Fruit fly (Drosophila melanogaster) whole organism, prepupa: Measurements from ENCODE around the gene CG16723.

Experiments
- Blimp-1 ChIP-seq: fragments of 200-800 bp; sonication (Bioruptor generic); optimal IDR thresholded peaks from 3 replicates; lab custom pipeline; 2017; ENCODE audit warnings: missing biosample characterization, missing genetic modification characterization, mild to moderate bottlenecking, moderate library complexity, missing genetic modification reagents
- CG10631 ChIP-seq: fragments of 200-800 bp; sonication (Bioruptor generic); optimal IDR thresholded peaks from 2 replicates; lab custom pipeline; 2016; ENCODE audit warnings: missing biosample characterization, missing genetic modification characterization
- CG11294 ChIP-seq: fragments of 200-800 bp; sonication (Bioruptor generic); IDR thresholded peaks from 2 replicates; pipeline ENCODE4 v1.3.6; 2022; ENCODE audit warnings: missing biosample characterization, missing genetic modification characterization
- CG11762 ChIP-seq: fragments of 200-800 bp; sonication (Bioruptor generic); optimal IDR thresholded peaks from 3 replicates; lab custom pipeline; 2016; ENCODE audit warnings: missing biosample characterization, missing genetic modification characterization; ENCODE audit not compliant: insufficient read depth
- CG15336 ChIP-seq: fragments of 200-800 bp; sonication (Bioruptor generic); IDR thresholded peaks from 2 replicates; pipeline ENCODE4 v1.3.6; 2022; ENCODE audit warnings: missing biosample characterization, missing genetic modification characterization
- CG1621 ChIP-seq: fragments of 200-800 bp; sonication (Bioruptor generic); optimal IDR thresholded peaks from 3 replicates; lab custom pipeline; 2018; ENCODE audit warnings: missing biosample characterization, mild to moderate bottlenecking, missing genetic modification characterization
- CG16779 ChIP-seq: fragments of 200-800 bp; sonication (Bioruptor generic); optimal IDR thresholded peaks from 3 replicates; lab custom pipeline; 2017; ENCODE audit warnings: missing biosample characterization, mild to moderate bottlenecking, missing genetic modification characterization
- CG31627 ChIP-seq: fragments of 200-800 bp; sonication (Bioruptor generic); optimal IDR thresholded peaks from 3 replicates; lab custom pipeline; 2016; ENCODE audit warnings: missing biosample characterization, missing genetic modification characterization
- CG32006 ChIP-seq: fragments of 200-800 bp; sonication (Bioruptor generic); optimal IDR thresholded peaks from 3 replicates; lab custom pipeline; 2017; ENCODE audit warnings: missing biosample characterization, mild to moderate bottlenecking, missing genetic modification characterization
- CG34406 ChIP-seq: fragments of 200-800 bp; sonication (Bioruptor generic); optimal IDR thresholded peaks from 3 replicates; lab custom pipeline; 2016; ENCODE audit warnings: missing biosample characterization, missing genetic modification characterization
- CG3919 ChIP-seq: fragments of 200-800 bp; sonication (Bioruptor generic); optimal IDR thresholded peaks from 3 replicates; lab custom pipeline; 2016; ENCODE audit warnings: missing biosample characterization, missing genetic modification characterization
- CG4318 ChIP-seq: fragments of 200-800 bp; sonication (Bioruptor generic); optimal IDR thresholded peaks from 3 replicates; lab custom pipeline; 2017; ENCODE audit warnings: missing biosample characterization, mild to moderate bottlenecking, missing genetic modification characterization
- CG6163 ChIP-seq: fragments of 200-800 bp; sonication (Bioruptor generic); IDR thresholded peaks from 3 replicates; pipeline ENCODE4 v1.3.6; 2022; ENCODE audit warnings: missing biosample characterization, missing genetic modification characterization
- CG6276 ChIP-seq: fragments of 200-800 bp; sonication (Bioruptor generic); optimal IDR thresholded peaks from 2 replicates; lab custom pipeline; 2017; ENCODE audit warnings: missing biosample characterization, mild to moderate bottlenecking, missing genetic modification characterization
- CG6792 ChIP-seq: fragments of 200-800 bp; sonication (Bioruptor generic); optimal IDR thresholded peaks from 3 replicates; lab custom pipeline; 2016; ENCODE audit warnings: missing biosample characterization, missing genetic modification characterization
- CG6854 ChIP-seq: fragments of 200-800 bp; sonication (Bioruptor generic); optimal IDR thresholded peaks from 2 replicates; lab custom pipeline; 2017; ENCODE audit warnings: missing biosample characterization, mild to moderate bottlenecking, missing genetic modification characterization
- CG7368 ChIP-seq: fragments of 200-800 bp; sonication (Bioruptor generic); optimal IDR thresholded peaks from 3 replicates; lab custom pipeline; 2016; ENCODE audit warnings: missing biosample characterization, missing genetic modification characterization
- CG8119 ChIP-seq: fragments of 200-800 bp; sonication (Bioruptor generic); IDR thresholded peaks from 3 replicates; pipeline ENCODE4 v1.3.6; 2022; ENCODE audit warnings: missing biosample characterization, missing genetic modification characterization
- CG9139 ChIP-seq: fragments of 200-800 bp; sonication (Bioruptor generic); optimal IDR thresholded peaks from 3 replicates; lab custom pipeline; 2017; ENCODE audit warnings: missing biosample characterization, mild to moderate bottlenecking, missing genetic modification characterization
- Eip78C ChIP-seq: fragments of 200-800 bp; sonication (Bioruptor generic); peaks from one replicate; lab custom pipeline; 2016; ENCODE audit warnings: missing biosample characterization, missing genetic modification characterization
- Eip93F ChIP-seq: fragments of 200-800 bp; sonication (Bioruptor generic); optimal IDR thresholded peaks from 2 replicates; lab custom pipeline; 2016; ENCODE audit warnings: missing biosample characterization, mild to moderate bottlenecking, missing genetic modification characterization
- Gug ChIP-seq: fragments of 200-800 bp; sonication (Bioruptor generic); IDR thresholded peaks from 2 replicates; pipeline ENCODE4 v1.3.6; 2022; ENCODE audit warnings: missing biosample characterization, missing genetic modification characterization
- Hr4 ChIP-seq: fragments of 200-800 bp; sonication (Bioruptor generic); optimal IDR thresholded peaks from 3 replicates; lab custom pipeline; 2016; ENCODE audit warnings: missing biosample characterization, missing genetic modification characterization
- Lpt ChIP-seq: fragments of 200-800 bp; sonication (Bioruptor generic); optimal IDR thresholded peaks from 3 replicates; lab custom pipeline; 2016; ENCODE audit warnings: missing biosample characterization, missing genetic modification characterization
- Met ChIP-seq: fragments of 200-800 bp; sonication (Bioruptor generic); optimal IDR thresholded peaks from 3 replicates; lab custom pipeline; 2016; ENCODE audit warnings: missing biosample characterization, missing genetic modification characterization
- OdsH ChIP-seq: fragments of 200-800 bp; sonication (Bioruptor generic); optimal IDR thresholded peaks from 3 replicates; lab custom pipeline; 2016; ENCODE audit warnings: missing biosample characterization, missing genetic modification characterization
- Sox102F ChIP-seq: fragments of 200-800 bp; sonication (Bioruptor generic); optimal IDR thresholded peaks from 2 replicates; lab custom pipeline; 2016; ENCODE audit warnings: missing biosample characterization, mild to moderate bottlenecking, missing genetic modification characterization
- Sox14 ChIP-seq: fragments of 200-800 bp; sonication (Bioruptor generic); optimal IDR thresholded peaks from 3 replicates; lab custom pipeline; 2016; ENCODE audit warnings: missing biosample characterization, missing genetic modification characterization
- achi ChIP-seq: fragments of 200-800 bp; sonication (Bioruptor generic); optimal IDR thresholded peaks from 3 replicates; lab custom pipeline; 2016; ENCODE audit warnings: missing biosample characterization, missing genetic modification characterization
- acj6 ChIP-seq: fragments of 200-800 bp; sonication (Bioruptor generic); optimal IDR thresholded peaks from 3 replicates; lab custom pipeline; 2016; ENCODE audit warnings: missing biosample characterization, missing genetic modification characterization
- cyc ChIP-seq: fragments of 200-800 bp; sonication (Bioruptor generic); optimal IDR thresholded peaks from 3 replicates; lab custom pipeline; 2016; ENCODE audit warnings: missing biosample characterization, missing genetic modification characterization
- eg ChIP-seq: fragments of 200-800 bp; sonication (Bioruptor generic); IDR thresholded peaks from 3 replicates; pipeline ENCODE4 v1.3.6; 2022; ENCODE audit warnings: missing biosample characterization, missing genetic modification characterization
- esn ChIP-seq: fragments of 200-800 bp; sonication (Bioruptor generic); optimal IDR thresholded peaks from 2 replicates; lab custom pipeline; 2016; ENCODE audit warnings: missing biosample characterization, mild to moderate bottlenecking, missing genetic modification characterization, moderate library complexity
- fd59A ChIP-seq: fragments of 200-800 bp; sonication (Bioruptor generic); optimal IDR thresholded peaks from 2 replicates; lab custom pipeline; 2017; ENCODE audit warnings: missing biosample characterization, mild to moderate bottlenecking, missing genetic modification characterization, missing genetic modification reagents
- fd85E ChIP-seq: fragments of 200-800 bp; sonication (Bioruptor generic); optimal IDR thresholded peaks from 3 replicates; lab custom pipeline; 2016; ENCODE audit warnings: missing biosample characterization, missing genetic modification characterization
- fkh ChIP-seq: fragments of 200-800 bp; sonication (Bioruptor generic); optimal IDR thresholded peaks from 3 replicates; lab custom pipeline; 2017; ENCODE audit warnings: missing biosample characterization, mild to moderate bottlenecking, missing genetic modification characterization, moderate library complexity
- net ChIP-seq: fragments of 200-800 bp; sonication (Bioruptor generic); optimal IDR thresholded peaks from 3 replicates; lab custom pipeline; 2016; ENCODE audit warnings: missing biosample characterization, missing genetic modification characterization
- pdm3 ChIP-seq: fragments of 200-800 bp; sonication (Bioruptor generic); optimal IDR thresholded peaks from 3 replicates; lab custom pipeline; 2016; ENCODE audit warnings: missing biosample characterization, missing genetic modification characterization
- salr ChIP-seq, 2 experiments: fragments of 200-800 bp; sonication (Bioruptor generic); optimal IDR thresholded peaks; 3 replicates each; lab custom pipeline; 2016 to 2018; ENCODE audit warnings: missing biosample characterization in 2 of 2, missing genetic modification characterization in 2 of 2, mild to moderate bottlenecking in 1 of 2
- ss ChIP-seq, 2 experiments: fragments of 200-800 bp; sonication (Bioruptor generic); optimal IDR thresholded peaks; 2 replicates in 1 of 2; 3 replicates in 1 of 2; lab custom pipeline; 2017 to 2018; ENCODE audit warnings: mild to moderate bottlenecking in 2 of 2, missing biosample characterization in 2 of 2, missing genetic modification characterization in 2 of 2, moderate library complexity in 1 of 2
- svp ChIP-seq: fragments of 200-800 bp; sonication (Bioruptor generic); peaks from one replicate; lab custom pipeline; 2016; ENCODE audit warnings: missing biosample characterization, missing genetic modification characterization
- vri ChIP-seq: fragments of 200-800 bp; sonication (Bioruptor generic); optimal IDR thresholded peaks from 3 replicates; lab custom pipeline; 2016; ENCODE audit warnings: missing biosample characterization, mild to moderate bottlenecking, missing genetic modification characterization

The CG16723 gene

DNA sequence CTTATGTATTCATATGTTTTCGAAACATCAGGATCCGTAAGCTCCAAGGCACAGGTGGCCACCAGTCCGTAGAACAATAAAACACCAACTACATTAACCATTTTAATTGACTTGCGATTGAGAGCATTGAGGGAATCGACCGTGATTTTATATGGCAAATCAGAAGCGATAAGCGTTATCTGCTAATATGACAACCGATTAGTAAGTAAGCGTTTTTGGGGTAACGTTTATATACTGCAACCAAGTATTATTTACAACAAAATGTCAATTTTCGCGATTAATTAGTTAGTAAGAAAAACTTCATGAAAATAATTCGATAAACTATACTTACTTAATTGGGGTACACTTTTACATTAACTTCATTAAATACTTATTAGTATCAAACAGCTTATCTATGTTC is at the start of gene CG16723:
TSS of gene CG16723 (minus strand) at position 101 of the 400 bp plus-strand sequence.
- TF ChIP-seq CG7368 (GFP tag; lab: Kevin White, UChicago) (no peak), svp (GFP tag; lab: Kevin White, UChicago) (peak; percentile 22), vri (GFP tag; lab: Kevin White, UChicago) (no peak)

DNA sequence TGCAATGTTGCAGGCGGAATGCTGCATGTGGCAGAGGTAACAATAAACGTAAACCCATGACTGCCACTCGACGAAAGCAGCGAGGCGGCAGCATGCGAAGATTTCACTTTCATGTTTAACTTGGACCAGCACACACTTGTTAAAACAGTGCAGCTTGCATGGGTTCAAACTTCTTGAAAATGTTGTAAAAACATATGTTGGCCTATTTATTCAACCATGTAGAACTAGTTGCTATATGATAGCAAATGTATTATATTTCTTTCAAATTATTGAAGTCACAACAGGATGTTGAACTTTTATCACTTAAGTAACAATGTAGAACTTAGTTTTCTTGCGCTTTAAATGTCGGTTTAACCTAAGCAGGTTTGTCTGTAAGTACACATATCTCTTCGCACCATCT is 46.8 kb upstream of the CG16723 start:
- TF ChIP-seq fkh: no peak
- TF ChIP-seq Hr4 (GFP tag; lab: Kevin White, UChicago): peak; percentile 27
- no peak for TF ChIP-seq Blimp-1
- TF ChIP-seq CG15336 (GFP tag; lab: Robert Waterston, UW): 0 out of 2 replicates have a peak, but pooled peaks have one; percentile 28
- TF ChIP-seq Eip78C (GFP tag; lab: Kevin White, UChicago): peak; percentile 82
- no peak for TF ChIP-seq Met (GFP tag; lab: Kevin White, UChicago)
- no peak for TF ChIP-seq cyc
- TF ChIP-seq CG11762: no peak
- TF ChIP-seq CG6792 (GFP tag; lab: Kevin White, UChicago): no peak
- TF ChIP-seq CG32006 (GFP tag; lab: Kevin White, UChicago): peak; percentile 31
- no peak for TF ChIP-seq ss (GFP tag; optimal IDR thresholded peaks at IDR 0.05; lab: Kevin White, UChicago)
- TF ChIP-seq acj6 (GFP tag; lab: Kevin White, UChicago): no peak
- no peak for TF ChIP-seq CG11294 (GFP tag; lab: Robert Waterston, UW)
- TF ChIP-seq CG6854 (GFP tag; lab: Kevin White, UChicago): no peak
- TF ChIP-seq salr (GFP tag; optimal IDR thresholded peaks at IDR 0.05; lab: Kevin White, UChicago): no peak
- no peak for TF ChIP-seq pdm3 (GFP tag; lab: Kevin White, UChicago)
- TF ChIP-seq fd59A: no peak
- TF ChIP-seq CG34406 (GFP tag; lab: Kevin White, UChicago): no peak
- TF ChIP-seq CG6276 (GFP tag; lab: Kevin White, UChicago): no peak
- no peak for TF ChIP-seq CG31627 (GFP tag; lab: Kevin White, UChicago)
- no peak for TF ChIP-seq OdsH (GFP tag; lab: Kevin White, UChicago)
- TF ChIP-seq Eip93F (GFP tag; lab: Kevin White, UChicago): no peak
- no peak for TF ChIP-seq Sox102F (GFP tag; lab: Kevin White, UChicago)
- no peak for TF ChIP-seq Lpt (GFP tag; lab: Kevin White, UChicago)
- TF ChIP-seq, all 60 proteins: peak for 4

DNA sequence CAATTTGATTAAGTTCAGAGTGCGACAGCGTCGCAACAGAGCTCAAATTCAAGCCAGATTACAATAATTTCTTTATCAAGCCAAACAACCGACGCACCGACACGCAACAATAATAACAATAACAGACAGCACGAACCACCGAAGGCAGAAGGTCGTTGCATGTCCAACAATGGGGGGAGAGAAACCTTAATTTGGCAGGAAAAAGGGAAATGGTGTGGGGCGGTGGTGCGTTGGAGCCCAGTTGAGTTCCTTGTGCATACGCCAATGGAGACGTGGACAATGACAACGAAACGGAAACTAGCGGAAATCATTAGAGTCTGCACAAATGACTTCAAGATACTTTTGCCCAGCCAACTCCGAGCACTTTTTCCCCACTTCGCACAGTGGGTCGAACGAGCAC is 43.5 kb upstream of the CG16723 start:
- TF ChIP-seq svp (GFP tag; lab: Kevin White, UChicago) (peak; percentile 51), Sox102F (GFP tag; lab: Kevin White, UChicago) (no peak)

DNA sequence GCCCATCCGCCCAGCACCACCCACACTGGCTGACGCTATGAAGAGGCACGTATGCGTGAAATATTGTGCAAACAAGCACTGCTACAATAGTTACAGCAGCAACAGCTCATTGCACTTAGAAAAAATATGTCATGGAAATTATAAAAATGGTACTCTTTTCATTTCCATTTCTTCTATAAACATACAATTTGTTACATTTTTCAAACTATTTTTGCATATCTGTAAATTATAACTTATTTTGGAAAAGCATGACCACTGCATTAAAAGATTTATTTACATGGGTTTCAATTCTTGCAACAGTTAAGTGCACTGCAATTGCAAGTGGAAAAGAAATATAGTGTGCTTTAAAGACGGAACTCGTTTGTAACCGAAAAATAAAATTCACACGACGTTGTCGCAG is 42.3 kb upstream of the CG16723 start:
- TF ChIP-seq CG15336 (GFP tag; lab: Robert Waterston, UW) (peak; percentile 80), esn (no peak), CG1621 (tag; lab: Kevin White, UChicago) (no peak), eg (GFP tag; lab: Robert Waterston, UW) (peak; percentile 77), CG7368 (GFP tag; lab: Kevin White, UChicago) (peak; percentile 14), CG6163 (GFP tag; lab: Robert Waterston, UW) (peak; percentile 18; the same call in 1 of the 3 replicates), CG10631 (GFP tag; lab: Kevin White, UChicago) (no peak), Gug (GFP tag; lab: Robert Waterston, UW) (0 out of 2 replicates have a peak, but pooled peaks have one; percentile 23), CG6276 (GFP tag; lab: Kevin White, UChicago) (peak; percentile 43), CG4318 (peak; percentile 13), Sox14 (no peak), achi (peak; percentile 27), Hr4 (GFP tag; lab: Kevin White, UChicago) (peak; percentile 77), net (GFP tag; lab: Kevin White, UChicago) (peak; percentile 45), CG8119 (GFP tag; lab: Robert Waterston, UW) (peak; percentile 67; the same call in 1 of the 3 replicates), CG9139 (GFP tag; lab: Kevin White, UChicago) (no peak), Eip78C (GFP tag; lab: Kevin White, UChicago) (peak; percentile 76), fd85E (GFP tag; lab: Kevin White, UChicago) (no peak), fkh (no peak), Met (GFP tag; lab: Kevin White, UChicago) (no peak), salr (GFP tag; optimal IDR thresholded peaks at IDR 0.05; lab: Kevin White, UChicago) (peak in 1 of 2 experiments; percentile 21), OdsH (GFP tag; lab: Kevin White, UChicago) (peak; percentile 26), CG6792 (GFP tag; lab: Kevin White, UChicago) (no peak), Lpt (GFP tag; lab: Kevin White, UChicago) (peak; percentile 45), Blimp-1 (no peak), CG16779 (tag; lab: Kevin White, UChicago) (no peak), pdm3 (GFP tag; lab: Kevin White, UChicago) (peak; percentile 9), acj6 (GFP tag; lab: Kevin White, UChicago) (peak; percentile 17), CG32006 (GFP tag; lab: Kevin White, UChicago) (peak; percentile 67), CG3919 (peak; percentile 22), CG11294 (GFP tag; lab: Robert Waterston, UW) (peak; percentile 35; the same call in 1 of the 2 replicates)
